Worm (Caenorhabditis elegans) whole organism, midembryonic: ENCODE results near the gene C23H5.11.

Source experiments
- T22C8.4 ChIP-seq: fragments of 200-800 bp; sonication (Bioruptor generic); IDR thresholded peaks from 2 replicates; pipeline ENCODE4 v1.3.6; 2022; ENCODE audit warnings: missing genetic modification characterization, missing compliant biosample characterization
- cog-1 ChIP-seq: sonication (generic microtip); optimal IDR thresholded peaks from 2 replicates; lab custom pipeline; 2016; ENCODE audit warnings: missing genetic modification characterization, missing compliant biosample characterization
- flt-1 ChIP-seq: fragments of 200-800 bp; sonication (Bioruptor generic); IDR thresholded peaks from 2 replicates; pipeline ENCODE4 v1.3.6; 2022; ENCODE audit warnings: missing genetic modification characterization, missing compliant biosample characterization
- klf-2 ChIP-seq: fragments of 200-800 bp; sonication (Bioruptor generic); conservative IDR thresholded peaks from 2 replicates; pipeline ENCODE4 v1.3.6; 2022; ENCODE audit warnings: missing genetic modification reagents, missing genetic modification characterization, missing compliant biosample characterization
- med-1 ChIP-seq: sonication (generic microtip); optimal IDR thresholded peaks from 2 replicates; lab custom pipeline; 2017; ENCODE audit warnings: missing genetic modification characterization, mild to moderate bottlenecking, missing compliant biosample characterization, antibody characterized with exemption, missing genetic modification reagents; ENCODE audit not compliant: insufficient read depth
- ref-1 ChIP-seq: fragments of 200-800 bp; sonication (Bioruptor generic); conservative IDR thresholded peaks from 2 replicates; pipeline ENCODE4 v1.3.6; 2022; ENCODE audit warnings: missing genetic modification reagents, missing genetic modification characterization, missing compliant biosample characterization
- tab-1 ChIP-seq: fragments of 200-800 bp; sonication (Bioruptor generic); IDR thresholded peaks from 2 replicates; pipeline ENCODE4 v1.3.6; 2022; ENCODE audit warnings: missing genetic modification characterization, missing compliant biosample characterization
- ztf-23 ChIP-seq: fragments of 200-800 bp; sonication (Bioruptor generic); IDR thresholded peaks from 2 replicates; pipeline ENCODE4 v1.3.6; 2022; ENCODE audit warnings: missing genetic modification reagents, missing genetic modification characterization, missing compliant biosample characterization
- ztf-29 ChIP-seq: fragments of 200-800 bp; sonication (Bioruptor generic); IDR thresholded peaks from 2 replicates; pipeline ENCODE4 v1.3.6; 2022; ENCODE audit warnings: missing genetic modification reagents, missing genetic modification characterization, missing compliant biosample characterization

DNA sequence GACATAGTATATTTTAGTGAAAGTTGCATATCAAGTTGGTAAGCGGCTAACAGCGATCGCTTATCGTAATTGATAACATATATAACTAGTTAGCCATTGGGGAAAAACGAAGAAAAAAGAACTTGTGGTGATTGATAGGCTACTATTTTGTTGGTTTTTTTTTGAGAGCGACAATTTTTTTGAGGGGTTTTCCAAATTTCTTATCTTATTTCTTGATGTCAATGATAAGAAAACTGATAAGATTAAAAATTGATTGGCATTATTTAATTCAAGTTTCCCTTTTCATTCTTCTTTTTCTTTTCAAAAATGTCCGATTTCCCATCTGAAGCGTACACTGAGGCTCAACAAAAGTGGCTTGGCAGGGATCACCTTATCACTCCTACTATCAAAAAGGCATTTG, 31.0 kb upstream of the C23H5.11 start, which contains the start of gene prmt-6:
- TF ChIP-seq T22C8.4, result no peak
- TF ChIP-seq tab-1, result no peak
- TF ChIP-seq flt-1 (GFP tag; lab: Robert Waterston, UW), result no peak
- no peak for TF ChIP-seq ztf-29
- no peak for TF ChIP-seq klf-2 (GFP tag; lab: Robert Waterston, UW)
- no peak for TF ChIP-seq ztf-23 (GFP tag; lab: Robert Waterston, UW)
- TF ChIP-seq med-1 (GFP tag; lab: Kevin White, UChicago), result no peak
- TF ChIP-seq cog-1 (tag; lab: Kevin White, UChicago), result no peak
- no peak for TF ChIP-seq ref-1 (GFP tag; lab: Robert Waterston, UW)
